Worm (Caenorhabditis elegans): Measurements from ENCODE around the gene C04E12.5.
"Not testable (repeated sequence)": the region's sequence is repeated elsewhere in the genome, so short reads cannot be mapped to it uniquely, and the experiment has no call there.

Gene C04E12.5

DNA sequence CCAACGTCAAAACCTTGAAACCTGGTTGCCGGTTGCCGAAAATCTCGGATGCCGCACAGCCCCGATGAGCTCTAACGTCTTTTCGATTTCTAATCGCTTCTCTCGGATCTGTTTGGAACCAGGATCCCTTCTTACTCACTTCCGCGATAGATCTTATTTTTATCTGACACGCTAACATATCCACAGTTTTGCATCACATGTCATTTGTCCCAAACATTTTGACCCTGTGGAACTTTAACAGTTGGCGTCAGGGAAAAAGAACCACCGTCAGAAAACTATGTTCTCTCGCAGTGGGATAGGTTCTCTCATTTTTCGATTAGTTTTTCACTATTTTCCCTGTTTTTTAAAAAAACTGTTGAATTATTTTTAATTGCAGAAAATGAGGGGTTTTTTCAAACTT is 39.9 kb downstream of the C04E12.5 start, which contains the start of gene T20D4.11:
Gene T20D4.11 (plus strand): TSS at position 377 of the 400 bp plus-strand sequence.
- TF ChIP-seq madf-10 (tag; optimal IDR thresholded peaks at IDR 0.05), result no peak
- TF ChIP-seq gei-17 (GFP tag; optimal IDR thresholded peaks at IDR 0.05), result no peak
- no peak for TF ChIP-seq snpc-4 (GFP tag; optimal IDR thresholded peaks at IDR 0.05)
- no peak for TF ChIP-seq snpc-4 (tag; optimal IDR thresholded peaks at IDR 0.05)
- no peak for TF ChIP-seq ekl-4 (GFP tag; IDR thresholded peaks at IDR 0.05)
- TF ChIP-seq sea-2 (GFP tag; IDR thresholded peaks at IDR 0.05), result no peak
- no peak for TF ChIP-seq ceh-91 (GFP tag; IDR thresholded peaks at IDR 0.05)
- no peak for TF ChIP-seq zfh-2 (GFP tag; conservative IDR thresholded peaks at IDR 0.05)
- no peak for TF ChIP-seq bed-2 (GFP tag; IDR thresholded peaks at IDR 0.05)
- TF ChIP-seq lin-35 (GFP tag; optimal IDR thresholded peaks at IDR 0.05), result no peak
- TF ChIP-seq F37B4.10 (GFP tag; IDR thresholded peaks at IDR 0.05), result no peak
- TF ChIP-seq ceh-79 (tag; optimal IDR thresholded peaks at IDR 0.05), result no peak
- no peak for TF ChIP-seq cebp-2 (GFP tag; IDR thresholded peaks at IDR 0.05)
- no peak for TF ChIP-seq pbrm-1 (GFP tag; IDR thresholded peaks at IDR 0.05)

DNA sequence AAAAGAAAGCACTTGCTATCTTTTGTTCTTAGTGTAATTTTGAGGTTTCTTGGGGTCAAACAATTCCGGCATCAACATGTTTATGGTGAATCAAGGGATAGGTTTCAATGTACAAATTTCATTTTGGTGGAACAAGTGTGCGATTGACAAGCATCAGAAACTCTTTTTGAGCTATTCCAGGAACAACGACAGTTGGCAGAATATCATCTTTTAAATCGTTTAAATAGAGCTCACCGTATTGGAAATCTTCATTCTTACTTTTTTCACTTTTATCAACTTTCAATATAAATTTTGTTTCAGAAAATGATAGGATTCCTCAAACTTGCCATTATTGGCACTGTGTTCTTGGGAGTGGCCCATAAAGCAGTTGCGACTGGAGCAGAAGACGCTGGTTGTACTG is 41.6 kb downstream of the C04E12.5 start, which contains the start of gene T20D4.10:
Gene T20D4.10 (plus strand): TSS at position 301 of the 400 bp plus-strand sequence.
- not testable (repeated sequence) for TF ChIP-seq xnd-1 (tag; optimal IDR thresholded peaks at IDR 0.05); bed-1 (GFP tag; IDR thresholded peaks at IDR 0.05); nhr-27 (tag; optimal IDR thresholded peaks at IDR 0.05)

DNA sequence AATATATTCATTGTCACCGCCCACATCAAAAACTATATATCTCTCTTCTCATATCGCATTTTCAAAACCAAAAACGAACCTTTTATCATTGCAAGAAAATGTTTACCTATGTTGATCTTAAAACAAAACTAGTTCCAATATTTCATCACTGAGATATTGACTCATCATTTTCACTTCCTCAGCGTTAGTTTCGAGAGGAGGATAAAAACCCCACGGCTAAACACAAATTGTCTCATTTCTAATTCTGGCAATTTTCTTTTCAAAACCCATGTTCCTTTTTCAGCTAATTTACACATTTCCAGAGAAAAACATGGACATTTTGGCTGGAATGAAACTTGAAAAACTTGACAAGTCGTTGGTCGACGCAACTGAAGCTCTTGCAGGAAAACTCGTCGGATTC is 50.2 kb downstream of the C04E12.5 start, which contains the start of gene T20D4.7:
Gene T20D4.7 (plus strand): TSS at position 301 of the 400 bp plus-strand sequence.
- no peak for TF ChIP-seq tbx-9 (tag; optimal IDR thresholded peaks at IDR 0.05; ENCODE audit: borderline replicate concordance)
- no peak for TF ChIP-seq bed-2 (GFP tag; IDR thresholded peaks at IDR 0.05)
- TF ChIP-seq lsl-1 (GFP tag; optimal IDR thresholded peaks at IDR 0.05), result no peak
- TF ChIP-seq dpl-1 (GFP tag; optimal IDR thresholded peaks at IDR 0.05), result no peak
- no peak for TF ChIP-seq hrde-1 (tag; optimal IDR thresholded peaks at IDR 0.05; ENCODE audit: borderline replicate concordance)
- no peak for TF ChIP-seq ztf-28 (GFP tag; IDR thresholded peaks at IDR 0.05)
- no peak for TF ChIP-seq nfya-2 (GFP tag; IDR thresholded peaks at IDR 0.05)
- TF ChIP-seq F57C9.4 (tag; optimal IDR thresholded peaks at IDR 0.05), result no peak
- TF ChIP-seq K11D2.4 (GFP tag; IDR thresholded peaks at IDR 0.05), result no peak
- no peak for TF ChIP-seq F37B4.10 (GFP tag; IDR thresholded peaks at IDR 0.05)
- TF ChIP-seq mxl-1 (tag; optimal IDR thresholded peaks at IDR 0.05), result no peak
- no peak for TF ChIP-seq repo-1 (tag; optimal IDR thresholded peaks at IDR 0.05)
- TF ChIP-seq bed-1 (GFP tag; IDR thresholded peaks at IDR 0.05), result no peak
- no peak for TF ChIP-seq attf-5 (GFP tag; optimal IDR thresholded peaks at IDR 0.05)
- no peak for TF ChIP-seq nfya-1 (tag; optimal IDR thresholded peaks at IDR 0.05; ENCODE audit: borderline replicate concordance, insufficient read depth)
- TF ChIP-seq B0336.3 (GFP tag; IDR thresholded peaks at IDR 0.05), result no peak
- TF ChIP-seq lin-26 (GFP tag; IDR thresholded peaks at IDR 0.05), result no peak
- TF ChIP-seq C06A6.2 (GFP tag; conservative IDR thresholded peaks at IDR 0.05), result no peak
- TF ChIP-seq hmg-20 (GFP tag; IDR thresholded peaks at IDR 0.05), result no peak

DNA sequence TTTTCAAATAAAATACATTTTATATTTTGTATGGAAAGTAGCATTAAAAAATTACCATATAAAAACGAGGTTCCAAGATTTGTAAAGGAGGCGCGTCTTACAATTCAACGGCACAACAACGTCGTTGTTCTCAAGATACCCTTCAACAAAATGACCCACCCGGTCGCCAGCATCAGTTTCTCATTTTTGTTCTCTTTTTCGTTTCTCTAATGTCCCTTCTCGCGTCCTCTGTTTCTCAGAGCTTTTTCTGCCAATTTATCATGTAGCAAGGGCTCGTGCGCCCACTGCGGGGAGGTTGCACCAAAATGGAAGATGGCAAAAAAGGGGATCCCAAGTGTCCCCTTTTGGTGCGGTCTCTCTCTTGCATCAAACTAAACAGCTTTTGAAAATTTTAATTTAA is 51.1 kb downstream of the C04E12.5 start:
- no peak for TF ChIP-seq aptf-2 (GFP tag; conservative IDR thresholded peaks at IDR 0.05)
- no peak for TF ChIP-seq F57A8.1 (GFP tag; optimal IDR thresholded peaks at IDR 0.05)
- no peak for TF ChIP-seq ekl-4 (GFP tag; IDR thresholded peaks at IDR 0.05)
- TF ChIP-seq fkh-3 (tag; optimal IDR thresholded peaks at IDR 0.05), result no peak
- no peak for TF ChIP-seq hrde-1 (tag; optimal IDR thresholded peaks at IDR 0.05; ENCODE audit: borderline replicate concordance)
- TF ChIP-seq pbrm-1 (GFP tag; IDR thresholded peaks at IDR 0.05), result no peak
- no peak for TF ChIP-seq egl-18 (GFP tag; IDR thresholded peaks at IDR 0.05)
- no peak for TF ChIP-seq rpc-1 (optimal IDR thresholded peaks at IDR 0.05)
- TF ChIP-seq rpc-1 (tag; optimal IDR thresholded peaks at IDR 0.05), result no peak
- no peak for TF ChIP-seq ztf-26 (tag; optimal IDR thresholded peaks at IDR 0.05)
- TF ChIP-seq Y79H2A.3 (GFP tag; conservative IDR thresholded peaks at IDR 0.05), result no peak
- TF ChIP-seq snpc-4 (GFP tag; optimal IDR thresholded peaks at IDR 0.05), result no peak
- TF ChIP-seq snpc-4 (tag; optimal IDR thresholded peaks at IDR 0.05), result no peak
- TF ChIP-seq lin-54 (GFP tag; optimal IDR thresholded peaks at IDR 0.05), result no peak
- no peak for TF ChIP-seq F33H1.4 (GFP tag; IDR thresholded peaks at IDR 0.05)

All from whole organism, young adult.